Fruit fly (Drosophila melanogaster) whole organism, prepupa: ENCODE data around the gene Lamtor5.
A peak's percentile ranks its signal among the peaks of the same experiment; 100 is the strongest.

ENCODE experiments used
- Blimp-1 ChIP-seq: fragments of 200-800 bp; sonication (Bioruptor generic); optimal IDR thresholded peaks from 3 replicates; lab custom pipeline; 2017; ENCODE audit warnings: missing biosample characterization, missing genetic modification characterization, mild to moderate bottlenecking, moderate library complexity, missing genetic modification reagents
- CG10631 ChIP-seq: fragments of 200-800 bp; sonication (Bioruptor generic); optimal IDR thresholded peaks from 2 replicates; lab custom pipeline; 2016; ENCODE audit warnings: missing biosample characterization, missing genetic modification characterization
- CG10669 ChIP-seq: fragments of 200-800 bp; sonication (Bioruptor generic); optimal IDR thresholded peaks from 3 replicates; lab custom pipeline; 2018; ENCODE audit warnings: missing biosample characterization, mild to moderate bottlenecking, missing genetic modification characterization, moderate library complexity
- CG11294 ChIP-seq: fragments of 200-800 bp; sonication (Bioruptor generic); IDR thresholded peaks from 2 replicates; pipeline ENCODE4 v1.3.6; 2022; ENCODE audit warnings: missing biosample characterization, missing genetic modification characterization
- CG11902 ChIP-seq: fragments of 200-800 bp; sonication (Bioruptor generic); optimal IDR thresholded peaks from 3 replicates; lab custom pipeline; 2016; ENCODE audit warnings: missing biosample characterization, missing genetic modification characterization
- CG15336 ChIP-seq: fragments of 200-800 bp; sonication (Bioruptor generic); IDR thresholded peaks from 2 replicates; pipeline ENCODE4 v1.3.6; 2022; ENCODE audit warnings: missing biosample characterization, missing genetic modification characterization
- CG1621 ChIP-seq: fragments of 200-800 bp; sonication (Bioruptor generic); optimal IDR thresholded peaks from 3 replicates; lab custom pipeline; 2018; ENCODE audit warnings: missing biosample characterization, mild to moderate bottlenecking, missing genetic modification characterization
- CG16779 ChIP-seq: fragments of 200-800 bp; sonication (Bioruptor generic); optimal IDR thresholded peaks from 3 replicates; lab custom pipeline; 2017; ENCODE audit warnings: missing biosample characterization, mild to moderate bottlenecking, missing genetic modification characterization
- CG3032 ChIP-seq: fragments of 200-800 bp; optimal IDR thresholded peaks from 2 replicates; lab custom pipeline; 2019; ENCODE audit warnings: missing biosample characterization, mild to moderate bottlenecking, missing genetic modification characterization, moderate library complexity
- CG31627 ChIP-seq: fragments of 200-800 bp; sonication (Bioruptor generic); optimal IDR thresholded peaks from 3 replicates; lab custom pipeline; 2016; ENCODE audit warnings: missing biosample characterization, missing genetic modification characterization
- CG32006 ChIP-seq: fragments of 200-800 bp; sonication (Bioruptor generic); optimal IDR thresholded peaks from 3 replicates; lab custom pipeline; 2017; ENCODE audit warnings: missing biosample characterization, mild to moderate bottlenecking, missing genetic modification characterization
- CG34406 ChIP-seq: fragments of 200-800 bp; sonication (Bioruptor generic); optimal IDR thresholded peaks from 3 replicates; lab custom pipeline; 2016; ENCODE audit warnings: missing biosample characterization, missing genetic modification characterization
- CG3919 ChIP-seq: fragments of 200-800 bp; sonication (Bioruptor generic); optimal IDR thresholded peaks from 3 replicates; lab custom pipeline; 2016; ENCODE audit warnings: missing biosample characterization, missing genetic modification characterization
- CG6163 ChIP-seq: fragments of 200-800 bp; sonication (Bioruptor generic); IDR thresholded peaks from 3 replicates; pipeline ENCODE4 v1.3.6; 2022; ENCODE audit warnings: missing biosample characterization, missing genetic modification characterization
- CG6276 ChIP-seq: fragments of 200-800 bp; sonication (Bioruptor generic); optimal IDR thresholded peaks from 2 replicates; lab custom pipeline; 2017; ENCODE audit warnings: missing biosample characterization, mild to moderate bottlenecking, missing genetic modification characterization
- CG6792 ChIP-seq: fragments of 200-800 bp; sonication (Bioruptor generic); optimal IDR thresholded peaks from 3 replicates; lab custom pipeline; 2016; ENCODE audit warnings: missing biosample characterization, missing genetic modification characterization
- CG6854 ChIP-seq: fragments of 200-800 bp; sonication (Bioruptor generic); optimal IDR thresholded peaks from 2 replicates; lab custom pipeline; 2017; ENCODE audit warnings: missing biosample characterization, mild to moderate bottlenecking, missing genetic modification characterization
- CG7368 ChIP-seq: fragments of 200-800 bp; sonication (Bioruptor generic); optimal IDR thresholded peaks from 3 replicates; lab custom pipeline; 2016; ENCODE audit warnings: missing biosample characterization, missing genetic modification characterization
- CG8319 ChIP-seq: fragments of 200-800 bp; sonication (Bioruptor generic); optimal IDR thresholded peaks from 3 replicates; lab custom pipeline; 2016; ENCODE audit warnings: missing biosample characterization, missing genetic modification characterization
- CG8632 ChIP-seq: fragments of 200-800 bp; sonication (Bioruptor generic); optimal IDR thresholded peaks from 3 replicates; lab custom pipeline; 2016; ENCODE audit warnings: missing biosample characterization, missing genetic modification characterization
- CG9139 ChIP-seq: fragments of 200-800 bp; sonication (Bioruptor generic); optimal IDR thresholded peaks from 3 replicates; lab custom pipeline; 2017; ENCODE audit warnings: missing biosample characterization, mild to moderate bottlenecking, missing genetic modification characterization
- Eip75B ChIP-seq: fragments of 200-800 bp; sonication (Bioruptor generic); optimal IDR thresholded peaks from 3 replicates; lab custom pipeline; 2016; ENCODE audit warnings: missing biosample characterization, missing genetic modification characterization
- Eip78C ChIP-seq: fragments of 200-800 bp; sonication (Bioruptor generic); peaks from one replicate; lab custom pipeline; 2016; ENCODE audit warnings: missing biosample characterization, missing genetic modification characterization
- Ets21C ChIP-seq: fragments of 200-800 bp; sonication (Bioruptor generic); optimal IDR thresholded peaks from 3 replicates; lab custom pipeline; 2016; ENCODE audit warnings: missing biosample characterization, missing genetic modification characterization
- Ets96B ChIP-seq: fragments of 200-800 bp; optimal IDR thresholded peaks from 2 replicates; lab custom pipeline; 2019; ENCODE audit warnings: missing biosample characterization, mild to moderate bottlenecking, missing genetic modification characterization, moderate library complexity
- Hr38 ChIP-seq: sonication (Bioruptor generic); optimal IDR thresholded peaks from 2 replicates; lab custom pipeline; 2016; ENCODE audit warnings: missing biosample characterization, missing genetic modification characterization
- Lpt ChIP-seq: fragments of 200-800 bp; sonication (Bioruptor generic); optimal IDR thresholded peaks from 3 replicates; lab custom pipeline; 2016; ENCODE audit warnings: missing biosample characterization, missing genetic modification characterization
- Met ChIP-seq: fragments of 200-800 bp; sonication (Bioruptor generic); optimal IDR thresholded peaks from 3 replicates; lab custom pipeline; 2016; ENCODE audit warnings: missing biosample characterization, missing genetic modification characterization
- OdsH ChIP-seq: fragments of 200-800 bp; sonication (Bioruptor generic); optimal IDR thresholded peaks from 3 replicates; lab custom pipeline; 2016; ENCODE audit warnings: missing biosample characterization, missing genetic modification characterization
- Smox ChIP-seq: fragments of 200-800 bp; sonication (Bioruptor generic); optimal IDR thresholded peaks from 3 replicates; lab custom pipeline; 2016; ENCODE audit warnings: missing biosample characterization, missing genetic modification characterization
- Sox102F ChIP-seq: fragments of 200-800 bp; sonication (Bioruptor generic); optimal IDR thresholded peaks from 2 replicates; lab custom pipeline; 2016; ENCODE audit warnings: missing biosample characterization, mild to moderate bottlenecking, missing genetic modification characterization
- Sox14 ChIP-seq: fragments of 200-800 bp; sonication (Bioruptor generic); optimal IDR thresholded peaks from 3 replicates; lab custom pipeline; 2016; ENCODE audit warnings: missing biosample characterization, missing genetic modification characterization
- Sox15 ChIP-seq: fragments of 200-800 bp; sonication (Bioruptor generic); optimal IDR thresholded peaks from 3 replicates; lab custom pipeline; 2016; ENCODE audit warnings: missing biosample characterization, missing genetic modification characterization
- acj6 ChIP-seq: fragments of 200-800 bp; sonication (Bioruptor generic); optimal IDR thresholded peaks from 3 replicates; lab custom pipeline; 2016; ENCODE audit warnings: missing biosample characterization, missing genetic modification characterization
- cyc ChIP-seq: fragments of 200-800 bp; sonication (Bioruptor generic); optimal IDR thresholded peaks from 3 replicates; lab custom pipeline; 2016; ENCODE audit warnings: missing biosample characterization, missing genetic modification characterization
- dac ChIP-seq: fragments of 200-800 bp; sonication (Bioruptor generic); optimal IDR thresholded peaks from 2 replicates; lab custom pipeline; 2017; ENCODE audit warnings: missing biosample characterization, mild to moderate bottlenecking, missing genetic modification characterization
- dsx ChIP-seq: fragments of 200-800 bp; optimal IDR thresholded peaks from 3 replicates; lab custom pipeline; 2019; ENCODE audit warnings: missing biosample characterization, mild to moderate bottlenecking, missing genetic modification characterization, moderate library complexity; ENCODE audit not compliant: poor library complexity, severe bottlenecking
- eg ChIP-seq: fragments of 200-800 bp; sonication (Bioruptor generic); IDR thresholded peaks from 3 replicates; pipeline ENCODE4 v1.3.6; 2022; ENCODE audit warnings: missing biosample characterization, missing genetic modification characterization
- esn ChIP-seq: fragments of 200-800 bp; sonication (Bioruptor generic); optimal IDR thresholded peaks from 2 replicates; lab custom pipeline; 2016; ENCODE audit warnings: missing biosample characterization, mild to moderate bottlenecking, missing genetic modification characterization, moderate library complexity
- fd85E ChIP-seq: fragments of 200-800 bp; sonication (Bioruptor generic); optimal IDR thresholded peaks from 3 replicates; lab custom pipeline; 2016; ENCODE audit warnings: missing biosample characterization, missing genetic modification characterization
- lz ChIP-seq: fragments of 200-800 bp; sonication (Bioruptor generic); optimal IDR thresholded peaks from 3 replicates; lab custom pipeline; 2016; ENCODE audit warnings: missing biosample characterization, missing genetic modification characterization
- pdm3 ChIP-seq: fragments of 200-800 bp; sonication (Bioruptor generic); optimal IDR thresholded peaks from 3 replicates; lab custom pipeline; 2016; ENCODE audit warnings: missing biosample characterization, missing genetic modification characterization
- salr ChIP-seq, 2 experiments: fragments of 200-800 bp; sonication (Bioruptor generic); optimal IDR thresholded peaks; 3 replicates each; lab custom pipeline; 2016 to 2018; ENCODE audit warnings: missing biosample characterization in 2 of 2, missing genetic modification characterization in 2 of 2, mild to moderate bottlenecking in 1 of 2
- spab ChIP-seq: fragments of 200-800 bp; sonication (Bioruptor generic); optimal IDR thresholded peaks from 2 replicates; lab custom pipeline; 2017; ENCODE audit warnings: missing biosample characterization, mild to moderate bottlenecking, missing genetic modification characterization, missing genetic modification reagents
- ss ChIP-seq, 2 experiments: fragments of 200-800 bp; sonication (Bioruptor generic); optimal IDR thresholded peaks; 2 replicates in 1 of 2; 3 replicates in 1 of 2; lab custom pipeline; 2017 to 2018; ENCODE audit warnings: mild to moderate bottlenecking in 2 of 2, missing biosample characterization in 2 of 2, missing genetic modification characterization in 2 of 2, moderate library complexity in 1 of 2
- svp ChIP-seq: fragments of 200-800 bp; sonication (Bioruptor generic); peaks from one replicate; lab custom pipeline; 2016; ENCODE audit warnings: missing biosample characterization, missing genetic modification characterization
- topi ChIP-seq: fragments of 200-800 bp; sonication (Bioruptor generic); optimal IDR thresholded peaks from 3 replicates; lab custom pipeline; 2016; ENCODE audit warnings: missing biosample characterization, missing genetic modification characterization
- vri ChIP-seq: fragments of 200-800 bp; sonication (Bioruptor generic); optimal IDR thresholded peaks from 3 replicates; lab custom pipeline; 2016; ENCODE audit warnings: missing biosample characterization, mild to moderate bottlenecking, missing genetic modification characterization

Gene Lamtor5

DNA sequence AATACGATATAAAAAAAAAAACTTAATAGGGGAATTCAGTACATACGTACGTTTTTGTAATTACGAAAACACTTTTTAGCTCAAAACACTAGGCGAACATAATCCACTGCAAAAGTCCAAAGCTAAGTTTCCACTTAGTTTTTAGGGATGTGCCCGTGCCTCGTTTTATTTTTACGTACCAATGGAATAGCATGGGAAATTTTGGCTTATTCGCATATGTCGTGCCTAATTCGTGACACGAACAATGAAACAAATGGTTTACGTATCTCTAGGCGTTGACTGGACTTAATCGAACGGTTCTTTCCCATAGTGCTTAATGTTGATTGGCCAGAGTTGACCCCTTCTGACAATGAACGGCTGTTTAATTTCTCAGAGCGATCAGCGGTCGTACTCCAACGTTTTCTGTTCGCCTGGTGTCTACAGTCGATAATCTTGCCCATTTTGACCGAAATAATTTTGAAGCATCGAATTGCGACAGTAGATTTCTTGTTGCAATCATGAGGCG is 20.9 kb upstream of the Lamtor5 start, which contains the start of gene CG14818 (continued):
- TF ChIP-seq pdm3 (no peak), salr (GFP tag; optimal IDR thresholded peaks at IDR 0.05; lab: Kevin White, UChicago) (no peak), CG11902 (GFP tag; lab: Kevin White, UChicago) (no peak), Eip75B (GFP tag; lab: Kevin White, UChicago) (no peak), CG10631 (no peak), vri (GFP tag; lab: Kevin White, UChicago) (no peak), Smox (GFP tag; lab: Kevin White, UChicago) (peak; percentile 64), Eip78C (GFP tag; lab: Kevin White, UChicago) (peak; percentile 78), CG31627 (GFP tag; lab: Kevin White, UChicago) (peak; percentile 71), dac (GFP tag; lab: Kevin White, UChicago) (peak; percentile 39), acj6 (GFP tag; lab: Kevin White, UChicago) (peak; percentile 53), Sox15 (GFP tag; lab: Kevin White, UChicago) (peak; percentile 63), CG8632 (no peak), CG6276 (GFP tag; lab: Kevin White, UChicago) (no peak)
- TF ChIP-seq, all 60 proteins: peak for 33

DNA sequence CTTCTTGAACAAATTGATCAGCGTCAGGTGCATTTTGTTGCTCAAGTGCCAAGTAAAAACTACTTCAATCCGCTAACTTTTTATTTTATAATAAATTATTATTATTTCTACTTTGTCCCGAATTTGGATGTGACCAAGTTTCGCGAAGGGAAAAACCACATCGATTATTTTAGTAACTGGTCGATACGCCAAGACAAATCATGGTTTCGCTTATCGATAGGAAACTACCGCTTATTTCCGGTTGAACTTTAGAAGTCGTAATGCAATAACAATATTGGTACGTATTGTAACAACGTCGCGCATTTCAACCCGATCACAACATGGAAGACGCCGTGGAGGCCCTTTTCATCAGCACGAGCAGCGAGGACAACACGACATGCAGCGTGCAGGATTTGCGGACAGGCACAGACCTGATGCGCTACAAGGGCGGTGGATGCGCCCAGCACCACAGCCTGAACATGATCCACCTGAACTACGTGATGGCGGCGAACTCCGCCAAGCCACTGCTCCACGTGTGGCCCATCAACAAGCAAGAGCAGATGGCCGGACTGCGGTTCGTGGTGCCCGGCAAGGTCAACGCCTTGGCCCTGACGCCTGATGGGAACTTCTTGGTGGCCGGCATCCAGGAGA is 18.5 kb upstream of the Lamtor5 start, which contains the start of the genes CG14817 and CG14805:
Gene CG14817 (minus strand): TSS at position 164 of the 630 bp plus-strand sequence.
Gene CG14805 (plus strand): TSS at position 211 of the 630 bp plus-strand sequence.
- TF ChIP-seq fd85E (GFP tag; lab: Kevin White, UChicago) (no peak), OdsH (GFP tag; lab: Kevin White, UChicago) (no peak), CG6163 (GFP tag; lab: Robert Waterston, UW) (peak; percentile 58), Hr38 (GFP tag; lab: Kevin White, UChicago) (no peak), CG7368 (no peak), topi (peak; percentile 68), CG15336 (0 out of 2 replicates have a peak, but pooled peaks have one; percentile 21), CG6276 (GFP tag; lab: Kevin White, UChicago) (no peak), dsx (GFP tag; lab: Kevin White, UChicago) (peak; percentile 68), ss (GFP tag; optimal IDR thresholded peaks at IDR 0.05; lab: Kevin White, UChicago) (peak; percentile 62 to 82), CG8632 (no peak), Eip78C (GFP tag; lab: Kevin White, UChicago) (peak; percentile 88), CG10669 (GFP tag; lab: Kevin White, UChicago) (no peak), eg (GFP tag; lab: Robert Waterston, UW) (peak; percentile 61), CG6854 (GFP tag; lab: Kevin White, UChicago) (peak; percentile 91), Sox14 (GFP tag; lab: Kevin White, UChicago) (peak; percentile 53), cyc (GFP tag; lab: Kevin White, UChicago) (peak; percentile 45), Met (GFP tag; lab: Kevin White, UChicago) (no peak), Ets21C (no peak), lz (GFP tag; lab: Kevin White, UChicago) (peak; percentile 48), spab (no peak), Ets96B (tag; lab: Kevin White, UChicago) (peak; percentile 5), pdm3 (no peak), salr (GFP tag; optimal IDR thresholded peaks at IDR 0.05; lab: Kevin White, UChicago) (peak in 1 of 2 experiments; percentile 44), CG32006 (GFP tag; lab: Kevin White, UChicago) (no peak), CG34406 (GFP tag; lab: Kevin White, UChicago) (peak; percentile 71), CG11902 (GFP tag; lab: Kevin White, UChicago) (no peak), CG3032 (tag; lab: Kevin White, UChicago) (peak; percentile 30), CG1621 (tag; lab: Kevin White, UChicago) (peak; percentile 53), Sox102F (GFP tag; lab: Kevin White, UChicago) (no peak), CG9139 (GFP tag; lab: Kevin White, UChicago) (no peak), esn (peak; percentile 68), CG8319 (GFP tag; lab: Kevin White, UChicago) (no peak), Blimp-1 (GFP tag; lab: Kevin White, UChicago) (no peak), Lpt (GFP tag; lab: Kevin White, UChicago) (no peak), CG11294 (GFP tag; lab: Robert Waterston, UW) (no peak), CG16779 (tag; lab: Kevin White, UChicago) (peak; percentile 61), CG6792 (peak; percentile 40), CG3919 (GFP tag; lab: Kevin White, UChicago) (no peak), svp (GFP tag; lab: Kevin White, UChicago) (peak; percentile 71), CG31627 (GFP tag; lab: Kevin White, UChicago) (no peak)
